Fruit fly (Drosophila melanogaster): ENCODE results near the gene Gbs-70E.

dm6 chr3L:14536042-14536684, 14.6 kb downstream of the Gbs-70E start, which contains the start of the genes bbg and CG43246:
- TF ChIP-seq h (GFP tag; optimal IDR thresholded peaks at IDR 0.05) (no peak), Dfd (GFP tag; optimal IDR thresholded peaks at IDR 0.05) (no peak), lola (GFP tag; optimal IDR thresholded peaks at IDR 0.05) (no peak), Dif (GFP tag; optimal IDR thresholded peaks at IDR 0.05; ENCODE audit: partially characterized antibody) (no peak), psq (GFP tag; optimal IDR thresholded peaks at IDR 0.05) (no peak), N (GFP tag; optimal IDR thresholded peaks at IDR 0.05) (no peak), CG9705 (GFP tag; optimal IDR thresholded peaks at IDR 0.05) (no peak), OdsH (GFP tag; optimal IDR thresholded peaks at IDR 0.05) (no peak), Abd-B (GFP tag; optimal IDR thresholded peaks at IDR 0.05) (no peak), Hr78 (GFP tag; optimal IDR thresholded peaks at IDR 0.05) (no peak)

All from whole organism, wandering third instar larva.